Worm (Caenorhabditis elegans): Measurements from ENCODE around the gene C56E6.4.

ce11 chrII:6566628-6567180 lies 38.2 kb upstream of the C56E6.4 start, which contains the start of the genes F18C5.5 and F18C5.9:
- TF ChIP-seq ama-1 (optimal IDR thresholded peaks at IDR 0.05) = no peak
- no peak for TF ChIP-seq aly-1 (tag; optimal IDR thresholded peaks at IDR 0.05)
- TF ChIP-seq flt-1 (GFP tag; IDR thresholded peaks at IDR 0.05) = no peak
- TF ChIP-seq ceh-13 (GFP tag; optimal IDR thresholded peaks at IDR 0.05) = no peak
- TF ChIP-seq hmbx-1 (tag; optimal IDR thresholded peaks at IDR 0.05) = no peak

Data from whole organism, early embryonic.